Worm (Caenorhabditis elegans): ENCODE results near the gene F56C3.3.

The F56C3.3 gene

ce11 chrX:1379391-1379790 lies 21.2 kb upstream of the F56C3.3 start (continued):
- TF ChIP-seq C06A6.2 (GFP tag; conservative IDR thresholded peaks at IDR 0.05): 0 out of 2 replicates have a peak, but pooled peaks have one; percentile 30
- TF ChIP-seq ZK185.1 (tag; optimal IDR thresholded peaks at IDR 0.05; ENCODE audit: poor library complexity, severe bottlenecking): peak; percentile 77
- no peak for TF ChIP-seq sdz-38 (tag; optimal IDR thresholded peaks at IDR 0.05)
- peak; percentile 53 for TF ChIP-seq nhr-179 (tag; optimal IDR thresholded peaks at IDR 0.05)
- TF ChIP-seq snpc-3.4 (tag; optimal IDR thresholded peaks at IDR 0.05): peak; percentile 18
- TF ChIP-seq F33H1.4 (GFP tag; IDR thresholded peaks at IDR 0.05): no peak
- peak; percentile 88 for TF ChIP-seq nhr-90 (tag; optimal IDR thresholded peaks at IDR 0.05)
- no peak for TF ChIP-seq mel-28 (tag; optimal IDR thresholded peaks at IDR 0.05; ENCODE audit: borderline replicate concordance)
- TF ChIP-seq egl-18 (GFP tag; IDR thresholded peaks at IDR 0.05): peak; percentile 79; the same call in 1 of the 2 replicates
- peak; percentile 70 for TF ChIP-seq F52B5.7 (tag; optimal IDR thresholded peaks at IDR 0.05)
- peak; percentile 29 for TF ChIP-seq akir-1 (GFP tag; optimal IDR thresholded peaks at IDR 0.05)
- TF ChIP-seq hmg-1.2 (GFP tag; IDR thresholded peaks at IDR 0.05): peak; percentile 79
- peak; percentile 94 for TF ChIP-seq B0261.1 (tag; optimal IDR thresholded peaks at IDR 0.05)
- no peak for TF ChIP-seq hlh-26 (GFP tag; conservative IDR thresholded peaks at IDR 0.05)
- peak; percentile 88 for TF ChIP-seq gei-17 (GFP tag; optimal IDR thresholded peaks at IDR 0.05)
- peak; percentile 85 for TF ChIP-seq ets-4 (GFP tag; optimal IDR thresholded peaks at IDR 0.05)
- no peak for TF ChIP-seq tbx-9 (tag; optimal IDR thresholded peaks at IDR 0.05; ENCODE audit: borderline replicate concordance)
- peak; percentile 2 for TF ChIP-seq lsl-1 (GFP tag; optimal IDR thresholded peaks at IDR 0.05)
- TF ChIP-seq lin-35 (GFP tag; optimal IDR thresholded peaks at IDR 0.05): peak in 1 of 3 experiments; percentile 64
- TF ChIP-seq madf-3 (GFP tag; IDR thresholded peaks at IDR 0.05): no peak
- 0 out of 2 replicates have a peak, but pooled peaks have one; percentile 35 for TF ChIP-seq cebp-1 (GFP tag; IDR thresholded peaks at IDR 0.05)
- peak; percentile 78 for TF ChIP-seq cebp-1 (tag; optimal IDR thresholded peaks at IDR 0.05)
- peak; percentile 29 for TF ChIP-seq athp-1 (tag; optimal IDR thresholded peaks at IDR 0.05)
- TF ChIP-seq hrde-1 (tag; optimal IDR thresholded peaks at IDR 0.05; ENCODE audit: borderline replicate concordance): peak; percentile 43
- TF ChIP-seq mcd-1 (GFP tag; IDR thresholded peaks at IDR 0.05): peak; percentile 74
- no peak; the same call in 1 of the 2 replicates for TF ChIP-seq B0019.2 (GFP tag; conservative IDR thresholded peaks at IDR 0.05)
- TF ChIP-seq F55B11.4 (tag; optimal IDR thresholded peaks at IDR 0.05; ENCODE audit: borderline replicate concordance, insufficient read depth): no peak
- TF ChIP-seq bed-2 (GFP tag; IDR thresholded peaks at IDR 0.05): no peak
- peak; percentile 42 for TF ChIP-seq unc-130 (GFP tag; optimal IDR thresholded peaks at IDR 0.05)
- peak; percentile 68 for TF ChIP-seq ztf-26 (tag; optimal IDR thresholded peaks at IDR 0.05)
- TF ChIP-seq B0336.3 (GFP tag; IDR thresholded peaks at IDR 0.05): peak; percentile 74
- no peak for TF ChIP-seq ztf-28 (GFP tag; IDR thresholded peaks at IDR 0.05)
- TF ChIP-seq aptf-2 (GFP tag; conservative IDR thresholded peaks at IDR 0.05): no peak
- TF ChIP-seq ceh-27 (GFP tag; optimal IDR thresholded peaks at IDR 0.05): peak; percentile 78
- TF ChIP-seq snpc-1.1 (tag; optimal IDR thresholded peaks at IDR 0.05; ENCODE audit: insufficient read depth): peak; percentile 50
- TF ChIP-seq pha-4 (tag; optimal IDR thresholded peaks at IDR 0.05): no peak
- TF ChIP-seq mes-4 (tag; optimal IDR thresholded peaks at IDR 0.05): peak; percentile 57
- TF ChIP-seq ekl-4 (GFP tag; IDR thresholded peaks at IDR 0.05): peak; percentile 66
- no peak; the same call in 1 of the 2 replicates for TF ChIP-seq egrh-3 (GFP tag; IDR thresholded peaks at IDR 0.05)
- no peak for TF ChIP-seq attf-3 (GFP tag; conservative IDR thresholded peaks at IDR 0.05)
- TF ChIP-seq nhr-80 (tag; optimal IDR thresholded peaks at IDR 0.05): peak; percentile 43
- no peak for TF ChIP-seq dpff-1 (tag; optimal IDR thresholded peaks at IDR 0.05)
- TF ChIP-seq nhr-120 (GFP tag; IDR thresholded peaks at IDR 0.05): peak; percentile 79; the same call in 1 of the 2 replicates
- TF ChIP-seq madf-10 (tag; optimal IDR thresholded peaks at IDR 0.05): peak; percentile 76
- peak; percentile 46 to 63 for TF ChIP-seq let-607 (tag; optimal IDR thresholded peaks at IDR 0.05)
- TF ChIP-seq ccch-3 (GFP tag; optimal IDR thresholded peaks at IDR 0.05): no peak
- peak; percentile 94 for TF ChIP-seq dox-1 (GFP tag; IDR thresholded peaks at IDR 0.05)
- 0 out of 2 replicates have a peak, but pooled peaks have one; percentile 66 for TF ChIP-seq ztf-25 (GFP tag; IDR thresholded peaks at IDR 0.05)
